Worm (Caenorhabditis elegans) whole organism, early embryonic: Measurements from ENCODE around the gene F53F8.4.

Experiments
- aly-1 ChIP-seq: sonication (generic microtip); optimal IDR thresholded peaks from 2 replicates; lab custom pipeline; 2016; ENCODE audit warnings: missing genetic modification characterization, missing compliant biosample characterization
- ama-1 ChIP-seq: fragments of 150-350 bp; optimal IDR thresholded peaks from 2 replicates; lab custom pipeline; 2014
- hmbx-1 ChIP-seq: sonication (generic microtip); optimal IDR thresholded peaks from 2 replicates; lab custom pipeline; 2016; ENCODE audit warnings: mild to moderate bottlenecking, missing genetic modification characterization, missing compliant biosample characterization
- tbx-37 ChIP-seq: fragments of 200-800 bp; sonication (Bioruptor generic); conservative IDR thresholded peaks from 2 replicates; pipeline ENCODE4 v1.3.6; 2022; ENCODE audit warnings: missing genetic modification reagents, missing genetic modification characterization, missing compliant biosample characterization

DNA sequence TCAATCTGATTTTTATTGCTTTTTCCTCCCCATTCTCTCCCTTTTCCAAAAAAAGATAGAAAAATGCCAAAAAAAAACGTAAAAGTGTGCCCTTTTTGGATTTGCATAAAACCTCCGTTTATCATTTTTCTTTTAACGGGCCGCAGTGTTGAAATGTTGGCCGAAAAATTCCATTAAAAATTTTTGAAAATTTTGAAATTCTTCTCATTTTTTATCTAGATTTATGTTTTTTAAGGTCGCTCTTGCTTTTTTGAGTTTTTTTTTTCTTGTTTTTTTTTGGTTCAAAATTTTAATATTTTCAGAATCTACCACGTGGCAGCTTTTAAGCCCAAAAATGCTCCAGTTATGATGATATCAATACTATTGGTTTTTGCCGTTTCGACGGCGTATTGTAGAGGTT, 37.1 kb downstream of the F53F8.4 start, which contains the start of gene mnr-1:
- TF ChIP-seq tbx-37 (GFP tag; lab: Robert Waterston, UW) = no peak
- TF ChIP-seq hmbx-1 (tag; lab: Kevin White, UChicago) = no peak
- no peak for TF ChIP-seq aly-1 (tag; lab: Kevin White, UChicago)
- TF ChIP-seq ama-1 (lab: Kevin White, UChicago) = no peak
